Fruit fly (Drosophila melanogaster) whole organism, adult: Measurements from ENCODE around the gene CG5111.

Experiments used
- CG11617 ChIP-seq: fragments of 200-800 bp; sonication (Bioruptor generic); optimal IDR thresholded peaks from 2 replicates; lab custom pipeline; 2017; ENCODE audit warnings: mild to moderate bottlenecking, missing biosample characterization, missing genetic modification reagents, missing genetic modification characterization
- CG12768 ChIP-seq: fragments of 200-800 bp; sonication (Bioruptor generic); optimal IDR thresholded peaks from 2 replicates; lab custom pipeline; 2017; ENCODE audit warnings: missing biosample characterization, missing genetic modification characterization, mild to moderate bottlenecking, moderate library complexity, missing genetic modification reagents
- CG14711 ChIP-seq: fragments of 200-800 bp; sonication (Bioruptor generic); optimal IDR thresholded peaks from 2 replicates; lab custom pipeline; 2018; ENCODE audit warnings: missing biosample characterization, mild to moderate bottlenecking, missing genetic modification characterization, moderate library complexity
- CG1620 ChIP-seq: fragments of 200-800 bp; sonication (Bioruptor generic); optimal IDR thresholded peaks from 2 replicates; lab custom pipeline; 2016; ENCODE audit warnings: missing biosample characterization, missing genetic modification characterization
- CG33017 ChIP-seq: fragments of 200-800 bp; sonication (Bioruptor generic); optimal IDR thresholded peaks from 2 replicates; lab custom pipeline; 2018; ENCODE audit warnings: missing biosample characterization, mild to moderate bottlenecking, missing genetic modification characterization, moderate library complexity
- CG5204 ChIP-seq: fragments of 200-800 bp; sonication (Bioruptor generic); optimal IDR thresholded peaks from 2 replicates; lab custom pipeline; 2016; ENCODE audit warnings: missing biosample characterization, missing genetic modification characterization
- CG7045 ChIP-seq: fragments of 200-800 bp; sonication (Bioruptor generic); optimal IDR thresholded peaks from 2 replicates; lab custom pipeline; 2017; ENCODE audit warnings: missing biosample characterization, mild to moderate bottlenecking, missing genetic modification characterization
- CG7101 ChIP-seq: fragments of 200-800 bp; sonication (Bioruptor generic); optimal IDR thresholded peaks from 2 replicates; lab custom pipeline; 2018; ENCODE audit warnings: missing biosample characterization, mild to moderate bottlenecking, missing genetic modification characterization, moderate library complexity
- Clk ChIP-seq: fragments of 200-800 bp; sonication (Bioruptor generic); optimal IDR thresholded peaks from 2 replicates; lab custom pipeline; 2017; ENCODE audit warnings: missing biosample characterization, missing genetic modification characterization
- Crg-1 ChIP-seq: fragments of 200-800 bp; sonication (Bioruptor generic); optimal IDR thresholded peaks from 2 replicates; lab custom pipeline; 2016; ENCODE audit warnings: missing biosample characterization, missing genetic modification characterization
- Hr96 ChIP-seq: fragments of 200-800 bp; sonication (Bioruptor generic); optimal IDR thresholded peaks from 2 replicates; lab custom pipeline; 2016; ENCODE audit warnings: missing biosample characterization, missing genetic modification characterization
- Mnt ChIP-seq: fragments of 200-800 bp; sonication (Bioruptor generic); optimal IDR thresholded peaks from 2 replicates; lab custom pipeline; 2016; ENCODE audit warnings: missing biosample characterization, mild to moderate bottlenecking, missing genetic modification characterization
- bab1 ChIP-seq: fragments of 200-800 bp; sonication (Bioruptor generic); optimal IDR thresholded peaks from 3 replicates; lab custom pipeline; 2019; ENCODE audit warnings: missing biosample characterization, mild to moderate bottlenecking, missing genetic modification characterization, moderate library complexity
- cic ChIP-seq: fragments of 200-800 bp; sonication (Bioruptor generic); optimal IDR thresholded peaks from 2 replicates; lab custom pipeline; 2017; ENCODE audit warnings: missing biosample characterization, mild to moderate bottlenecking, missing genetic modification characterization, moderate library complexity
- cnc ChIP-seq, 2 experiments: fragments of >200 bp; optimal IDR thresholded peaks; 2 replicates each; lab custom pipeline; 2017
- kay ChIP-seq: fragments of 200-800 bp; sonication (Bioruptor generic); peaks from one replicate; lab custom pipeline; 2016; ENCODE audit warnings: missing biosample characterization, missing genetic modification characterization, borderline replicate concordance
- ovo ChIP-seq: fragments of 200-800 bp; sonication (Bioruptor generic); optimal IDR thresholded peaks from 2 replicates; lab custom pipeline; 2016; ENCODE audit warnings: missing biosample characterization, missing genetic modification characterization
- pad ChIP-seq: fragments of 200-800 bp; sonication (Bioruptor generic); optimal IDR thresholded peaks from 3 replicates; lab custom pipeline; 2017; ENCODE audit warnings: missing biosample characterization, missing genetic modification characterization, mild to moderate bottlenecking, moderate library complexity, missing genetic modification reagents
- tj ChIP-seq: fragments of 200-800 bp; sonication (Bioruptor generic); optimal IDR thresholded peaks from 3 replicates; lab custom pipeline; 2017; ENCODE audit warnings: missing biosample characterization, mild to moderate bottlenecking, missing genetic modification characterization, moderate library complexity
- toe ChIP-seq: fragments of 200-800 bp; sonication (Bioruptor generic); optimal IDR thresholded peaks from 2 replicates; lab custom pipeline; 2016; ENCODE audit warnings: missing biosample characterization, missing genetic modification characterization

CG5111 gene

DNA sequence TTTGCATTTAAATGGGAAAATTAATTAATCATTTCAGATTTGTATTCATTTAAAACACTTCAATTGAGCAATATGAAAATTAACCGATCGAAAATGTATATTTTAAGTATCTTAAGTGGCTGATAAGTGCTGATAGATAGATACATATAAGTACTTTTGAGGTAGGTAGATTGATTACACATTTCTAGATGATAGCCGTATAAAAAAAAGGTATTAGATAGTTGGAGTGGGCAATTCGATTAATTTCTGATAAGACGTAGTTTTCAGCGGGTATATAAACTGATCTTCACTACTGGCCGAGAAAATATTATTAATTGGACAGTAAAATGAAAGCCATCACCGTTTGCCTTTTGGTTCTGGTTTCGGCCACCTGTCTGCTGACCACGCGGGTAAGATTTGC, 1.2 kb upstream of the CG5111 start, which contains the start of gene CG5107:
CG5107 (plus strand) TSS at position 301 of the 400 bp plus-strand sequence.
- TF ChIP-seq Crg-1 (no peak), kay (no peak), CG5204 (GFP tag; lab: Kevin White, UChicago) (no peak), CG7045 (GFP tag; lab: Kevin White, UChicago) (no peak), CG14711 (tag; lab: Kevin White, UChicago) (no peak), CG1620 (GFP tag; lab: Kevin White, UChicago) (no peak), ovo (GFP tag; lab: Kevin White, UChicago) (no peak), Hr96 (GFP tag; lab: Kevin White, UChicago) (no peak)

DNA sequence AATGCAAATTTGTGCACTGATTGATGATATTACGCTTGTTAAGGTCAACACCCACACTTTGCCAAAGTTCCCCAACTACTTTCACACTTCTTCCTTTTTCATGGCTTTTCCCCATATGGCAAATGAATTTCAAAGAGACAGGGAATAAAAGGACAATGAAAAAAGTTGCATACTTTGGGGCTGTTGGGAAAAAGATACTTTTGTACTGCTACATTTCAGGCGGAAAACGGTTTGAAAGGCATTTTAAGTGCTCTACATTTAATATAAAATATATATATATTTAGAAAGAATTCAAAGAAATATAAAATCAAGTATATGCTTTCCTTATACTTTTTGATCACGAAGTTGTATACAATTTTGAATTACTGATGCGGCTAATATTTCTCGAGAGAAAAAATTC, 6.7 kb downstream of the CG5111 start:
- TF ChIP-seq CG1620 (GFP tag; lab: Kevin White, UChicago) (no peak), cnc (optimal IDR thresholded peaks at IDR 0.05; lab: Kevin White, UChicago) (no peak)

DNA sequence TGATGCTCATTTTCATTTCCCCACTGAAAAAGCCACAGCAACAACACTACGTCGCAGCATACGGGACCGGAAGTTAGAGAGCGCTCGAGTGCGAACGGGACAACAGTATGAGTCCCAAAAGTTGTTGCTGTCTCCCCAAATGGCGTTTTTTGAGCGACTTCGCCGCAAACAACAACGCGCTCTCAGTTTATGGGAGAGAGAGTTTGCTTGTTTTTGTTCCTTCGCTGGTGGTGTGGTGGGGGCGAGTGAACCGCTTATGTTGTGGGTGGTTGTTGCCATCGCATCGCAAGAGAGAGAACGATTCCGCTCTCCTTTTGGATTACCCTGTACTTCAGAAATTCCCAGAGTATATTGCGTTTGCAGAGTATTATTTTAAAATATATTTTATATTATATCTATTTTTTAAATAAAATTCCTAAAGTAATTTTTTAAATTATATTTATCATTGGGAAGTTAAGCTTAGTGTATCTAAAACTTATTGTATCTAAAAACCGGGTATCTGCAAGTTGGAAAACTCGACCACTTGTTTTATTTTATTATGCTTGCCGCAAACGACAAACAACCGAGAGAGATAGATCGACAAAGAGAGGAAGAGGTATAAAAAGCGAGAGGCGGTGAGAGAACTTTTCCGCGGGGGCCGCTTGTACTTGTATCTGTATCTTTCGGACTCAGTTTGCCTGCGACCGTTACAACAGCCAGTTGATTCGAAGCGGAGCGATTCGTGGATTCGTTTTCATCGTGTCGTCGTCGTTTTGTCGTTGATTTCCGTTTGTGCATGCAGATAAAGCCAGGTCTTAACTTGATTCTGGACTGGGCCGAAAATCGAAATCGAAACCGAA, 9.6 kb downstream of the CG5111 start, which contains the start of gene msi:
msi (plus strand) TSS at position 669 of the 839 bp plus-strand sequence.
- no peak for TF ChIP-seq cnc (optimal IDR thresholded peaks at IDR 0.05; lab: Kevin White, UChicago)
- TF ChIP-seq tj = peak; percentile 69
- peak; percentile 23 for TF ChIP-seq kay
- peak; percentile 88 for TF ChIP-seq CG11617
- peak; percentile 15 for TF ChIP-seq toe
- TF ChIP-seq CG7045 (GFP tag; lab: Kevin White, UChicago) = peak; percentile 92
- peak; percentile 95 for TF ChIP-seq CG7101
- TF ChIP-seq CG5204 (GFP tag; lab: Kevin White, UChicago) = peak; percentile 31
- TF ChIP-seq cic (GFP tag; lab: Kevin White, UChicago) = peak; percentile 60
- TF ChIP-seq Hr96 (GFP tag; lab: Kevin White, UChicago) = no peak
- TF ChIP-seq CG1620 (GFP tag; lab: Kevin White, UChicago) = no peak
- peak; percentile 19 for TF ChIP-seq Crg-1
- no peak for TF ChIP-seq Mnt (GFP tag; lab: Kevin White, UChicago)
- peak; percentile 35 for TF ChIP-seq ovo (GFP tag; lab: Kevin White, UChicago)
- TF ChIP-seq pad = peak; percentile 89
- peak; percentile 23 for TF ChIP-seq Clk (GFP tag; lab: Kevin White, UChicago)
- TF ChIP-seq CG33017 (tag; lab: Kevin White, UChicago) = peak; percentile 97
- TF ChIP-seq bab1 (GFP tag; lab: Kevin White, UChicago) = peak; percentile 89
- peak; percentile 89 for TF ChIP-seq CG12768 (GFP tag; lab: Kevin White, UChicago)
- peak; percentile 92 for TF ChIP-seq CG14711 (tag; lab: Kevin White, UChicago)

DNA sequence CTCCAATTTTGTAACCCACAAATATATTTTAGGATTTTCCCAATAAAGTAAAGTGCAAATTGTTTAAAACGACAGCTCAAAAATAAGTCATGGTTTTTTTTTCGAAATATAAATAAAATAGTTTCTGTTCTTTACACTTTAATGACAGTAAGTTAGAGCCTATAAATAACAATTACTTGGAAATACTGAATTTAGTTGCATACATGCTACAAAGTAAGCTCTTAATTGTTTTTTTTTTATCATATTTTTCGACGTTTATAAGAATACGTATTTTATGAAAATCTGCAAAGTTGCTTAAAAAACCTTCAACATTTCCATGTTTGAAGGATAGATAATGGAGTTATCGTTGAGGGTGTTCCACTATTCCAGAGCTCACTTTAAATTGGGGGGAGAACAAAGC, 11.4 kb downstream of the CG5111 start:
- TF ChIP-seq CG1620 (GFP tag; lab: Kevin White, UChicago) = no peak
- TF ChIP-seq CG14711 (tag; lab: Kevin White, UChicago) = no peak
- TF ChIP-seq CG33017 (tag; lab: Kevin White, UChicago) = no peak

DNA sequence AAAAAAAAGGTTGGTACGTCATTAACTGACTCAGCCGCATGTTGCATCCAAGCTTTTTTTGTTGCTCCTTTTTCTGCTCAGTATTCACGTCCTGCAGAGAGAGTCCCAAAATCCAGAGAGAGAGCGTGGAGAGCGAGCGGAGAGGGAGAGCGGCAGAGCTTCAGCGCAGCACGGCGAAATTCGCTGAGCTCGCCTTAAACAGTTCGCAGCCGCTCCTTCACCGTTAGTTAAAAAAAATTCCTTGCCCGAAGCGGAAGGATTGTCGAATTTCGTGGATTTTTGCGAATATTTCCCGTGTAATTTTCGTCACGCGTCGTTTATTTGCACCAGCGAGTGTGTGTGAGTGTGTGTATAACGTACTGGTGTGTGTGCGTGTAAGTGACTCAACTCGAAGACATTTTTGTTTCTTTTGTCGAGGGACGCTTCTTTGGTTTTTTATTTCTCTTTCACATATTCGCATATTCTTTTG, 12.1 kb downstream of the CG5111 start:
- TF ChIP-seq Clk (GFP tag; lab: Kevin White, UChicago) (no peak), cic (GFP tag; lab: Kevin White, UChicago) (no peak), tj (peak; percentile 54), CG12768 (GFP tag; lab: Kevin White, UChicago) (peak; percentile 25), CG11617 (no peak)

DNA sequence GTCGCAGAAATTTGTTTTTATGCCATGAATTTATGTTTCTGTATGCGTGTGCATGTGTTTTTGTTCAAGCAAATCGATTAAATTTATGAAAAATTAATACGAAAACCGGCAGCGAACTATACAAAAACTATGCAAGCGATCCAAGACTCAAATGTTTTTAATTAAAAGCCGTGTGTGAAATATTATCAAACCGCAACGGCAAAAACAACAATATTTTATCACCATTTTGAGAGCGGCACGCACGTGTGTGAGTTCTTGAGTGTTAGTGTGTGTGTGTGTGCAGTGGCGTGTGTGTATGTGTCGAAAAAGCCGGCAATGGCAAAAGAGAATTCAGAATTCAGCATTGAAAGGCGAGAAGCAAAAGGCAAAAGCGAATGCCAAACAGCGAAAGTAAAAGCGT, 12.5 kb downstream of the CG5111 start:
- TF ChIP-seq toe (no peak), ovo (GFP tag; lab: Kevin White, UChicago) (no peak), CG1620 (GFP tag; lab: Kevin White, UChicago) (no peak), Crg-1 (no peak), CG33017 (tag; lab: Kevin White, UChicago) (no peak), CG14711 (tag; lab: Kevin White, UChicago) (no peak), pad (no peak), Clk (GFP tag; lab: Kevin White, UChicago) (no peak), CG7101 (no peak)

- no peak for TF ChIP-seq cic (GFP tag; lab: Kevin White, UChicago)
- TF ChIP-seq Crg-1 = no peak
- no peak for TF ChIP-seq Clk (GFP tag; lab: Kevin White, UChicago)
- no peak for TF ChIP-seq CG14711 (tag; lab: Kevin White, UChicago)
- TF ChIP-seq CG1620 (GFP tag; lab: Kevin White, UChicago) = no peak
- TF ChIP-seq bab1 (GFP tag; lab: Kevin White, UChicago) = no peak
- TF ChIP-seq CG5204 (GFP tag; lab: Kevin White, UChicago) = no peak
- no peak for TF ChIP-seq Hr96 (GFP tag; lab: Kevin White, UChicago)
- TF ChIP-seq CG7045 (GFP tag; lab: Kevin White, UChicago) = no peak
- TF ChIP-seq pad = no peak
- TF ChIP-seq kay = no peak
- no peak for TF ChIP-seq CG7101
- TF ChIP-seq cnc (optimal IDR thresholded peaks at IDR 0.05; lab: Kevin White, UChicago) = no peak
- TF ChIP-seq CG33017 (tag; lab: Kevin White, UChicago) = no peak
- no peak for TF ChIP-seq toe
- TF ChIP-seq CG12768 (GFP tag; lab: Kevin White, UChicago) = no peak
Observed at dm6 chr3R:25519465-25520071, 13.5 kb downstream of the CG5111 start.
